Worm (Caenorhabditis elegans) whole organism, late embryonic: ENCODE measurements around the gene srg-50.

ENCODE experiments used
- C08G9.2 ChIP-seq: sonication (generic microtip); optimal IDR thresholded peaks from 2 replicates; lab custom pipeline; 2016; ENCODE audit warnings: mild to moderate bottlenecking, missing genetic modification characterization, moderate library complexity, missing compliant biosample characterization
- C38D4.7 ChIP-seq: fragments of 200-800 bp; sonication (Bioruptor generic); optimal IDR thresholded peaks from 2 replicates; lab custom pipeline; 2018; ENCODE audit warnings: mild to moderate bottlenecking, missing genetic modification characterization, moderate library complexity, missing compliant biosample characterization
- F13H6.1 ChIP-seq: sonication (generic microtip); optimal IDR thresholded peaks from 2 replicates; lab custom pipeline; 2016; ENCODE audit warnings: missing genetic modification characterization, missing compliant biosample characterization
- K09A11.1 ChIP-seq: sonication (generic microtip); optimal IDR thresholded peaks from 2 replicates; lab custom pipeline; 2017; ENCODE audit warnings: antibody characterized with exemption, mild to moderate bottlenecking, missing genetic modification characterization, missing compliant biosample characterization; ENCODE audit not compliant: insufficient read depth
- Y22D7AL.16 ChIP-seq: sonication (generic microtip); optimal IDR thresholded peaks from 2 replicates; lab custom pipeline; 2016; ENCODE audit warnings: missing genetic modification characterization, missing compliant biosample characterization
- ahr-1 ChIP-seq: sonication (generic microtip); optimal IDR thresholded peaks from 2 replicates; lab custom pipeline; 2016; ENCODE audit warnings: missing genetic modification characterization, missing compliant biosample characterization
- ceh-18 ChIP-seq: sonication (generic microtip); optimal IDR thresholded peaks from 2 replicates; lab custom pipeline; 2016; ENCODE audit warnings: missing genetic modification characterization, missing compliant biosample characterization
- ceh-22 ChIP-seq: sonication (generic microtip); optimal IDR thresholded peaks from 2 replicates; lab custom pipeline; 2017; ENCODE audit warnings: missing biosample characterization, missing genetic modification characterization
- ceh-24 ChIP-seq: sonication (generic microtip); optimal IDR thresholded peaks from 2 replicates; lab custom pipeline; 2016; ENCODE audit warnings: mild to moderate bottlenecking, missing genetic modification characterization, missing compliant biosample characterization
- ceh-30 ChIP-seq: fragments of 150-350 bp; optimal IDR thresholded peaks from 2 replicates; lab custom pipeline; 2014; ENCODE audit warnings: missing biosample characterization, missing genetic modification characterization
- ceh-31 ChIP-seq: sonication (generic microtip); optimal IDR thresholded peaks from 2 replicates; lab custom pipeline; 2016; ENCODE audit warnings: missing genetic modification characterization, missing compliant biosample characterization
- ceh-34 ChIP-seq: sonication (generic microtip); optimal IDR thresholded peaks from 2 replicates; lab custom pipeline; 2016; ENCODE audit warnings: mild to moderate bottlenecking, missing genetic modification characterization, missing compliant biosample characterization
- ceh-48 ChIP-seq: sonication (generic microtip); optimal IDR thresholded peaks from 2 replicates; lab custom pipeline; 2016; ENCODE audit warnings: missing genetic modification characterization, inconsistent platforms, missing compliant biosample characterization
- che-1 ChIP-seq: sonication (generic microtip); optimal IDR thresholded peaks from 2 replicates; lab custom pipeline; 2016; ENCODE audit warnings: mild to moderate bottlenecking, missing genetic modification characterization, missing compliant biosample characterization
- dmd-4 ChIP-seq: sonication (generic microtip); optimal IDR thresholded peaks from 2 replicates; lab custom pipeline; 2016; ENCODE audit warnings: borderline replicate concordance, missing genetic modification characterization, missing compliant biosample characterization
- dve-1 ChIP-seq: sonication (generic microtip); optimal IDR thresholded peaks from 2 replicates; lab custom pipeline; 2017; ENCODE audit warnings: antibody characterized with exemption, mild to moderate bottlenecking, missing genetic modification characterization, missing compliant biosample characterization
- elt-2 ChIP-seq: sonication (generic microtip); optimal IDR thresholded peaks from 2 replicates; lab custom pipeline; 2016; ENCODE audit warnings: missing genetic modification reagents, missing genetic modification characterization, missing compliant biosample characterization
- fkh-10 ChIP-seq: fragments of 150-350 bp; optimal IDR thresholded peaks from 2 replicates; lab custom pipeline; 2014; ENCODE audit warnings: missing biosample characterization, missing genetic modification reagents, missing genetic modification characterization
- hlh-13 ChIP-seq: fragments of 200-800 bp; sonication (Bioruptor generic); optimal IDR thresholded peaks from 2 replicates; lab custom pipeline; 2018; ENCODE audit warnings: mild to moderate bottlenecking, missing genetic modification characterization, missing compliant biosample characterization
- hlh-30 ChIP-seq: sonication (generic microtip); optimal IDR thresholded peaks from 2 replicates; lab custom pipeline; 2017; ENCODE audit warnings: antibody characterized with exemption, missing genetic modification characterization, missing compliant biosample characterization; ENCODE audit not compliant: insufficient read depth
- nfya-1 ChIP-seq: sonication (generic microtip); optimal IDR thresholded peaks from 2 replicates; lab custom pipeline; 2017; ENCODE audit warnings: missing genetic modification characterization, mild to moderate bottlenecking, missing compliant biosample characterization, antibody characterized with exemption, moderate library complexity
- nhr-232 ChIP-seq: sonication (generic microtip); optimal IDR thresholded peaks from 2 replicates; lab custom pipeline; 2016; ENCODE audit warnings: missing genetic modification characterization, missing compliant biosample characterization
- pax-1 ChIP-seq: fragments of 150-350 bp; optimal IDR thresholded peaks from 2 replicates; lab custom pipeline; 2014; ENCODE audit warnings: missing biosample characterization, missing genetic modification characterization
- pha-2 ChIP-seq: sonication (generic microtip); optimal IDR thresholded peaks from 2 replicates; lab custom pipeline; 2017; ENCODE audit warnings: mild to moderate bottlenecking, missing genetic modification characterization, missing compliant biosample characterization
- pha-4 ChIP-seq: fragments of 150-350 bp; optimal IDR thresholded peaks from 2 replicates; lab custom pipeline; 2018; ENCODE audit warnings: missing biosample characterization, missing genetic modification reagents, missing genetic modification characterization
- ref-2 ChIP-seq: sonication (generic microtip); optimal IDR thresholded peaks from 2 replicates; lab custom pipeline; 2016; ENCODE audit warnings: missing genetic modification characterization, missing compliant biosample characterization
- rnt-1 ChIP-seq: sonication (generic microtip); optimal IDR thresholded peaks from 2 replicates; lab custom pipeline; 2016; ENCODE audit warnings: missing genetic modification characterization, missing compliant biosample characterization
- sox-2 ChIP-seq: fragments of 200-800 bp; sonication (Bioruptor generic); IDR thresholded peaks from 2 replicates; pipeline ENCODE4 v1.3.6; 2022; ENCODE audit warnings: missing genetic modification reagents, missing genetic modification characterization, missing compliant biosample characterization
- tbx-2 ChIP-seq: sonication (generic microtip); optimal IDR thresholded peaks from 2 replicates; lab custom pipeline; 2016; ENCODE audit warnings: missing genetic modification characterization, missing compliant biosample characterization
- tbx-7 ChIP-seq: sonication (generic microtip); optimal IDR thresholded peaks from 2 replicates; lab custom pipeline; 2016; ENCODE audit warnings: missing genotype, missing genetic modification characterization, missing compliant biosample characterization
- ttx-3 ChIP-seq: sonication (generic microtip); optimal IDR thresholded peaks from 2 replicates; lab custom pipeline; 2016; ENCODE audit warnings: missing genetic modification reagents, missing genetic modification characterization, missing compliant biosample characterization
- unc-42 ChIP-seq: sonication (generic microtip); optimal IDR thresholded peaks from 2 replicates; lab custom pipeline; 2016; ENCODE audit warnings: missing genotype, missing genetic modification characterization, missing compliant biosample characterization
- unc-55 ChIP-seq: sonication (generic microtip); optimal IDR thresholded peaks from 2 replicates; lab custom pipeline; 2017; ENCODE audit warnings: missing biosample characterization, missing genetic modification reagents, missing genetic modification characterization

srg-50 gene

ce11 chrIV:7095396-7095964 lies 20.5 kb upstream of the srg-50 start:
- TF ChIP-seq rnt-1 (tag; lab: Kevin White, UChicago): peak; percentile 75
- TF ChIP-seq unc-55 (GFP tag; lab: Kevin White, UChicago): peak; percentile 41
- peak; percentile 67 for TF ChIP-seq ceh-18 (tag; lab: Kevin White, UChicago)
- no peak for TF ChIP-seq ceh-22 (tag; lab: Kevin White, UChicago)
- peak; percentile 34 for TF ChIP-seq ref-2 (tag; lab: Kevin White, UChicago)
- peak; percentile 5 for TF ChIP-seq C08G9.2 (tag; lab: Kevin White, UChicago)
- no peak for TF ChIP-seq ceh-30 (tag; lab: Kevin White, UChicago)
- TF ChIP-seq nfya-1 (tag; lab: Kevin White, UChicago): peak; percentile 31

ce11 chrIV:7094216-7094758 lies 19.3 kb upstream of the srg-50 start, which contains the start of gene deb-1:
TSS of gene deb-1 (minus strand) at chrIV:7094266.
- TF ChIP-seq ceh-24 (no peak), elt-2 (tag; lab: Kevin White, UChicago) (peak; percentile 8)

- TF ChIP-seq tbx-7 (tag; lab: Kevin White, UChicago): no peak
- TF ChIP-seq K09A11.1: no peak
- TF ChIP-seq pha-2 (tag; lab: Kevin White, UChicago): peak; percentile 23
- peak; percentile 31 for TF ChIP-seq unc-42
- TF ChIP-seq ceh-31: peak; percentile 59
- TF ChIP-seq ceh-48 (tag; lab: Kevin White, UChicago): peak; percentile 13
- TF ChIP-seq unc-55 (GFP tag; lab: Kevin White, UChicago): peak; percentile 10
- peak; percentile 27 for TF ChIP-seq hlh-30
- no peak for TF ChIP-seq pax-1 (tag; lab: Kevin White, UChicago)
- TF ChIP-seq ceh-34 (tag; lab: Kevin White, UChicago): peak; percentile 25
- TF ChIP-seq elt-2 (tag; lab: Kevin White, UChicago): peak; percentile 67
- peak; percentile 18 for TF ChIP-seq ceh-18 (tag; lab: Kevin White, UChicago)
- peak; percentile 26 for TF ChIP-seq dve-1 (tag; lab: Kevin White, UChicago)
- no peak for TF ChIP-seq fkh-10 (GFP tag; lab: Kevin White, UChicago)
- TF ChIP-seq Y22D7AL.16 (tag; lab: Kevin White, UChicago): peak; percentile 47
- TF ChIP-seq ref-2 (tag; lab: Kevin White, UChicago): peak; percentile 52
- TF ChIP-seq rnt-1 (tag; lab: Kevin White, UChicago): no peak
- TF ChIP-seq nfya-1 (tag; lab: Kevin White, UChicago): peak; percentile 79
- TF ChIP-seq, all 69 proteins: peak for 13
Measured at ce11 chrIV:7084632-7085160, 9.7 kb upstream of the srg-50 start, which contains the start of gene rps-4. TSS of gene rps-4 (minus strand) at chrIV:7084682.

DNA sequence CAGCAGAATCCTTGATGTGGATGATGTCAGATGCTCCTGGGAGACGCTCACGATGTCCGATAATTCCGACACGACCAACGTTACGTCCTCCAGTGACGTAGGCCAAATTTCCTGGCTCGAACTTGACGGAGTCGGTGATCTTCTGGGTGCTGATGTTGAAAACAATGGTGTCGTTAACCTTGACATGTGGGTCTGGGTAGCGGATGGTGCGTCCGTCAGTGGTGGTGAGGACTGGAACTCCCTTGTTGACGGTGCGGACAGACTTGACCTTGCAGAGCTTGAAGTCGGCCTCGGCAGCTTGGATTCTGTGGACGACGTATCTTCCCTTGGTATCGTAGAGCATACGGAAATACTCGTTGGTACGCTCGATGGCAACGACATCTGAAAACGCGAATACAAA lies 9.0 kb upstream of the srg-50 start:
- TF ChIP-seq ceh-24: no peak
- no peak for TF ChIP-seq ahr-1 (tag; lab: Kevin White, UChicago)
- no peak for TF ChIP-seq che-1 (tag; lab: Kevin White, UChicago)
- TF ChIP-seq ceh-18 (tag; lab: Kevin White, UChicago): no peak
- TF ChIP-seq ttx-3 (tag; lab: Kevin White, UChicago): no peak
- no peak for TF ChIP-seq pha-4
- TF ChIP-seq C08G9.2 (tag; lab: Kevin White, UChicago): no peak
- no peak for TF ChIP-seq F13H6.1 (tag; lab: Kevin White, UChicago)
- TF ChIP-seq pax-1 (tag; lab: Kevin White, UChicago): no peak
- no peak for TF ChIP-seq dmd-4
- no peak for TF ChIP-seq nhr-232 (tag; lab: Kevin White, UChicago)
- TF ChIP-seq sox-2 (GFP tag; lab: Robert Waterston, UW): no peak
- TF ChIP-seq tbx-2: no peak
- TF ChIP-seq C38D4.7 (GFP tag; lab: Kevin White, UChicago): no peak
- no peak for TF ChIP-seq hlh-13 (GFP tag; lab: Kevin White, UChicago)
